Fruit fly (Drosophila melanogaster) whole organism, embryonic: Measurements from ENCODE around the gene PIG-Wb.
A peak's percentile ranks its signal among the peaks of the same experiment; 100 is the strongest.

Experiments
- Abd-B ChIP-seq: fragments of 200-800 bp; sonication (Bioruptor generic); optimal IDR thresholded peaks from 2 replicates; lab custom pipeline; 2018; ENCODE audit warnings: missing biosample characterization, mild to moderate bottlenecking, missing genetic modification characterization, moderate library complexity
- BEAF-32 ChIP-seq: fragments of 200-800 bp; sonication (Bioruptor generic); optimal IDR thresholded peaks from 3 replicates; lab custom pipeline; 2017; ENCODE audit warnings: missing biosample characterization, missing genetic modification characterization, mild to moderate bottlenecking, moderate library complexity, missing genetic modification reagents
- CG11093 ChIP-seq: fragments of 200-800 bp; sonication (Bioruptor generic); IDR thresholded peaks from 3 replicates; pipeline ENCODE4 v1.3.6; 2022; ENCODE audit warnings: missing biosample characterization, missing genetic modification characterization
- CG11504 ChIP-seq: fragments of 200-800 bp; sonication (Bioruptor generic); optimal IDR thresholded peaks from 3 replicates; lab custom pipeline; 2019; ENCODE audit warnings: missing biosample characterization, mild to moderate bottlenecking, missing genetic modification characterization, moderate library complexity
- CG11696 ChIP-seq: fragments of 200-800 bp; sonication (Bioruptor generic); IDR thresholded peaks from 2 replicates; pipeline ENCODE4 v1.3.6; 2022; ENCODE audit warnings: missing biosample characterization, missing genetic modification characterization
- CG13894 ChIP-seq: fragments of 200-800 bp; sonication (Bioruptor generic); optimal IDR thresholded peaks from 3 replicates; lab custom pipeline; 2018; ENCODE audit warnings: missing biosample characterization, mild to moderate bottlenecking, missing genetic modification characterization, moderate library complexity
- CG14050 ChIP-seq: fragments of 200-800 bp; sonication (Bioruptor generic); IDR thresholded peaks from 3 replicates; pipeline ENCODE4 v1.3.6; 2022; ENCODE audit warnings: missing biosample characterization, missing genetic modification characterization
- CG14667 ChIP-seq: fragments of 200-800 bp; sonication (Bioruptor generic); IDR thresholded peaks from 2 replicates; pipeline ENCODE4 v1.3.6; 2022; ENCODE audit warnings: missing biosample characterization, missing genetic modification characterization
- CG18011 ChIP-seq: fragments of 200-800 bp; sonication (Bioruptor generic); optimal IDR thresholded peaks from 2 replicates; lab custom pipeline; 2017; ENCODE audit warnings: missing biosample characterization, missing genetic modification characterization, mild to moderate bottlenecking, moderate library complexity, missing genotype
- CG18599 ChIP-seq: fragments of 200-800 bp; sonication (Bioruptor generic); optimal IDR thresholded peaks from 3 replicates; lab custom pipeline; 2017; ENCODE audit warnings: missing biosample characterization, missing genetic modification characterization, mild to moderate bottlenecking, moderate library complexity, missing genetic modification reagents
- CG33557 ChIP-seq: fragments of 200-800 bp; sonication (Bioruptor generic); optimal IDR thresholded peaks from 2 replicates; lab custom pipeline; 2019; ENCODE audit warnings: missing biosample characterization, mild to moderate bottlenecking, missing genetic modification characterization, moderate library complexity
- CG34376 ChIP-seq: fragments of 200-800 bp; sonication (Bioruptor generic); optimal IDR thresholded peaks from 2 replicates; lab custom pipeline; 2018; ENCODE audit warnings: missing biosample characterization, mild to moderate bottlenecking, missing genetic modification characterization
- CG42726 ChIP-seq: fragments of 200-800 bp; sonication (Bioruptor generic); IDR thresholded peaks from 2 replicates; pipeline ENCODE4 v1.3.6; 2022; ENCODE audit warnings: missing biosample characterization, missing genetic modification characterization; ENCODE audit not compliant: partially characterized antibody
- CG4424 ChIP-seq: fragments of 200-800 bp; sonication (Bioruptor generic); optimal IDR thresholded peaks from 3 replicates; lab custom pipeline; 2016; ENCODE audit warnings: missing biosample characterization, missing genetic modification characterization
- CG5180 ChIP-seq: fragments of 200-800 bp; sonication (Bioruptor generic); optimal IDR thresholded peaks from 3 replicates; lab custom pipeline; 2017; ENCODE audit warnings: missing biosample characterization, missing genetic modification characterization, mild to moderate bottlenecking, moderate library complexity, missing genetic modification reagents
- CG6254 ChIP-seq: fragments of 200-800 bp; sonication (Bioruptor generic); optimal IDR thresholded peaks from 3 replicates; lab custom pipeline; 2017; ENCODE audit warnings: mild to moderate bottlenecking, missing biosample characterization, missing genetic modification reagents, missing genetic modification characterization
- CG6813 ChIP-seq: fragments of 200-800 bp; sonication (Bioruptor generic); optimal IDR thresholded peaks from 2 replicates; lab custom pipeline; 2017; ENCODE audit warnings: missing biosample characterization, missing genetic modification characterization, mild to moderate bottlenecking, moderate library complexity, missing genetic modification reagents
- CG7556 ChIP-seq: fragments of 200-800 bp; sonication (Bioruptor generic); optimal IDR thresholded peaks from 2 replicates; lab custom pipeline; 2017; ENCODE audit warnings: missing biosample characterization, mild to moderate bottlenecking, missing genetic modification characterization
- CG7987 ChIP-seq: fragments of 200-800 bp; sonication (Bioruptor generic); optimal IDR thresholded peaks from 2 replicates; lab custom pipeline; 2018; ENCODE audit warnings: missing biosample characterization, mild to moderate bottlenecking, missing genetic modification characterization, moderate library complexity
- Deaf1 ChIP-seq: fragments of 200-800 bp; optimal IDR thresholded peaks from 3 replicates; lab custom pipeline; 2019; ENCODE audit warnings: missing biosample characterization, mild to moderate bottlenecking, missing genetic modification characterization, moderate library complexity
- Dfd ChIP-seq, 2 experiments: fragments of >200 bp; optimal IDR thresholded peaks; 2 replicates each; lab custom pipeline; 2017; ENCODE audit warnings: missing biosample characterization in 2 of 2, missing genetic modification characterization in 2 of 2
- Fer2 ChIP-seq: fragments of 200-800 bp; sonication (Bioruptor generic); optimal IDR thresholded peaks from 2 replicates; lab custom pipeline; 2018; ENCODE audit warnings: missing biosample characterization, mild to moderate bottlenecking, missing genetic modification characterization, moderate library complexity
- HLHmδ ChIP-seq: fragments of 200-800 bp; sonication (Bioruptor generic); optimal IDR thresholded peaks from 2 replicates; lab custom pipeline; 2018; ENCODE audit warnings: missing biosample characterization, mild to moderate bottlenecking, missing genetic modification characterization, moderate library complexity
- Sox100B ChIP-seq: fragments of 200-800 bp; sonication (Bioruptor generic); optimal IDR thresholded peaks from 3 replicates; lab custom pipeline; 2018; ENCODE audit warnings: missing biosample characterization, mild to moderate bottlenecking, missing genetic modification characterization
- Ssrp ChIP-seq: fragments of 200-800 bp; sonication (Bioruptor generic); optimal IDR thresholded peaks from 2 replicates; lab custom pipeline; 2018; ENCODE audit warnings: missing biosample characterization, mild to moderate bottlenecking, missing genetic modification characterization, moderate library complexity
- ci ChIP-seq: fragments of 200-800 bp; sonication (Bioruptor generic); IDR thresholded peaks from 3 replicates; pipeline ENCODE4 v1.3.6; 2022; ENCODE audit warnings: missing biosample characterization, missing genetic modification characterization
- danr ChIP-seq: fragments of 200-800 bp; sonication (Bioruptor generic); IDR thresholded peaks from 2 replicates; pipeline ENCODE4 v1.3.6; 2022; ENCODE audit warnings: missing biosample characterization, missing genetic modification characterization
- dmrt11E ChIP-seq: fragments of 200-800 bp; sonication (Bioruptor generic); optimal IDR thresholded peaks from 3 replicates; lab custom pipeline; 2018; ENCODE audit warnings: missing biosample characterization, mild to moderate bottlenecking, missing genetic modification characterization, moderate library complexity
- dpn ChIP-seq, 2 experiments: fragments of 200-800 bp; sonication (Bioruptor generic); optimal IDR thresholded peaks; 3 replicates each; lab custom pipeline; 2016; ENCODE audit warnings: missing biosample characterization in 2 of 2, missing genetic modification characterization in 2 of 2
- eve ChIP-seq, 2 experiments: fragments of >200 bp; optimal IDR thresholded peaks; 2 replicates each; lab custom pipeline; 2017; ENCODE audit warnings: missing biosample characterization in 2 of 2, missing genetic modification characterization in 2 of 2
- fd64A ChIP-seq: fragments of 200-800 bp; sonication (Bioruptor generic); optimal IDR thresholded peaks from 3 replicates; lab custom pipeline; 2018; ENCODE audit warnings: missing biosample characterization, mild to moderate bottlenecking, missing genetic modification characterization
- h ChIP-seq: fragments of >200 bp; optimal IDR thresholded peaks from 2 replicates; lab custom pipeline; 2017
- inv ChIP-seq: fragments of 200-800 bp; sonication (Bioruptor generic); IDR thresholded peaks from 2 replicates; pipeline ENCODE4 v1.3.6; 2022; ENCODE audit warnings: missing biosample characterization, missing genetic modification characterization; ENCODE audit not compliant: partially characterized antibody
- kah ChIP-seq: fragments of 200-800 bp; sonication (Bioruptor generic); optimal IDR thresholded peaks from 2 replicates; lab custom pipeline; 2018; ENCODE audit warnings: missing biosample characterization, mild to moderate bottlenecking, missing genetic modification characterization
- lab ChIP-seq: fragments of 200-800 bp; sonication (Bioruptor generic); optimal IDR thresholded peaks from 3 replicates; lab custom pipeline; 2017; ENCODE audit warnings: missing biosample characterization, missing genetic modification characterization, mild to moderate bottlenecking, moderate library complexity, missing genetic modification reagents
- nerfin-2 ChIP-seq: fragments of 200-800 bp; sonication (Bioruptor generic); IDR thresholded peaks from 2 replicates; pipeline ENCODE4 v1.3.6; 2022; ENCODE audit warnings: missing biosample characterization, missing genetic modification characterization; ENCODE audit not compliant: partially characterized antibody
- odd ChIP-seq: fragments of 200-800 bp; sonication (Bioruptor generic); optimal IDR thresholded peaks from 2 replicates; lab custom pipeline; 2017; ENCODE audit warnings: missing biosample characterization, mild to moderate bottlenecking, missing genetic modification characterization
- otp ChIP-seq: fragments of 200-800 bp; sonication (Bioruptor generic); IDR thresholded peaks from 3 replicates; pipeline ENCODE4, ENCODE4 v1.3.6; 2022; ENCODE audit warnings: missing biosample characterization, missing genetic modification characterization
- pum ChIP-seq: fragments of 200-800 bp; sonication (Bioruptor generic); optimal IDR thresholded peaks from 2 replicates; lab custom pipeline; 2016; ENCODE audit warnings: missing biosample characterization, missing genetic modification characterization
- repo ChIP-seq: fragments of 200-800 bp; sonication (Bioruptor generic); optimal IDR thresholded peaks from 2 replicates; lab custom pipeline; 2016; ENCODE audit warnings: missing biosample characterization, missing genetic modification characterization
- row ChIP-seq: fragments of 200-800 bp; sonication (Bioruptor generic); IDR thresholded peaks from 3 replicates; pipeline ENCODE4 v1.3.6; 2022; ENCODE audit warnings: missing biosample characterization, missing genetic modification characterization
- run ChIP-seq: fragments of 200-800 bp; sonication (Bioruptor generic); optimal IDR thresholded peaks from 3 replicates; lab custom pipeline; 2018; ENCODE audit warnings: missing biosample characterization, mild to moderate bottlenecking, missing genetic modification characterization
- sima ChIP-seq: fragments of 200-800 bp; sonication (Bioruptor generic); optimal IDR thresholded peaks from 2 replicates; lab custom pipeline; 2016; ENCODE audit warnings: missing biosample characterization, missing genetic modification characterization
- slbo ChIP-seq: fragments of 200-800 bp; sonication (Bioruptor generic); IDR thresholded peaks from 2 replicates; pipeline ENCODE4 v1.3.6; 2022; ENCODE audit warnings: missing biosample characterization, missing genetic modification characterization
- so ChIP-seq: fragments of 200-800 bp; sonication (Bioruptor generic); IDR thresholded peaks from 3 replicates; pipeline ENCODE4 v1.3.6; 2022; ENCODE audit warnings: missing biosample characterization, missing genetic modification characterization
- trh ChIP-seq: fragments of 200-800 bp; sonication (Bioruptor generic); optimal IDR thresholded peaks from 2 replicates; lab custom pipeline; 2016; ENCODE audit warnings: missing biosample characterization, missing genetic modification characterization
- vvl ChIP-seq: fragments of 200-800 bp; sonication (Bioruptor generic); IDR thresholded peaks from 2 replicates; pipeline ENCODE4 v1.3.6; 2022; ENCODE audit warnings: missing biosample characterization, missing genetic modification characterization
- zen ChIP-seq: fragments of 200-800 bp; sonication (Bioruptor generic); optimal IDR thresholded peaks from 3 replicates; lab custom pipeline; 2018; ENCODE audit warnings: missing biosample characterization, mild to moderate bottlenecking, missing genetic modification characterization, moderate library complexity
- zfh1 ChIP-seq: fragments of 200-800 bp; sonication (Bioruptor generic); IDR thresholded peaks from 3 replicates; pipeline ENCODE4 v1.3.6; 2022; ENCODE audit warnings: missing biosample characterization, missing genetic modification characterization

Gene PIG-Wb

dm6 chr3L:1690727-1691413, 47.0 kb downstream of the PIG-Wb start (continued):
- TF ChIP-seq h, result no peak
- peak; percentile 51 for TF ChIP-seq CG11504 (tag; lab: Kevin White, UChicago)
- no peak for TF ChIP-seq CG14050
- TF ChIP-seq lab (GFP tag; lab: Kevin White, UChicago), result peak; percentile 68
- TF ChIP-seq CG33557 (GFP tag; lab: Kevin White, UChicago), result peak; percentile 9
- TF ChIP-seq CG42726 (GFP tag; lab: Robert Waterston, UW), result no peak
- TF ChIP-seq CG5180 (GFP tag; lab: Kevin White, UChicago), result peak; percentile 39
- peak; percentile 17 for TF ChIP-seq zen (tag; lab: Kevin White, UChicago)
- peak; percentile 36 for TF ChIP-seq Sox100B (GFP tag; lab: Kevin White, UChicago)
- peak; percentile 63; the same call in 1 of the 3 replicates for TF ChIP-seq so (GFP tag; lab: Robert Waterston, UW)
- TF ChIP-seq CG4424 (GFP tag; lab: Kevin White, UChicago), result peak; percentile 57
- TF ChIP-seq row, result peak; percentile 52
- peak; percentile 57 for TF ChIP-seq CG6813 (GFP tag; lab: Kevin White, UChicago)
- TF ChIP-seq CG7987 (GFP tag; lab: Kevin White, UChicago), result peak; percentile 36
- peak; percentile 28; the same call in 1 of the 2 replicates for TF ChIP-seq slbo
- TF ChIP-seq Abd-B (GFP tag; lab: Kevin White, UChicago), result no peak
- TF ChIP-seq CG14667 (GFP tag; lab: Robert Waterston, UW), result peak; percentile 9; the same call in 1 of the 2 replicates
- peak; percentile 69; the same call in 2 of the 3 replicates for TF ChIP-seq otp (GFP tag; lab: Robert Waterston, UW)
- peak; percentile 29 for TF ChIP-seq odd (GFP tag; lab: Kevin White, UChicago)
- TF ChIP-seq danr, result no peak
- TF ChIP-seq pum, result peak; percentile 30
- TF ChIP-seq HLHmδ, result peak; percentile 73
- peak; percentile 26 for TF ChIP-seq Ssrp (tag; lab: Kevin White, UChicago)
- peak; percentile 39 for TF ChIP-seq dmrt11E (tag; lab: Kevin White, UChicago)

dm6 chr3L:1688569-1688968, 49.3 kb downstream of the PIG-Wb start:
- TF ChIP-seq sima (no peak), vvl (GFP tag; lab: Robert Waterston, UW) (no peak), kah (GFP tag; lab: Kevin White, UChicago) (no peak), inv (no peak), ci (GFP tag; lab: Robert Waterston, UW) (0 out of 3 replicates have a peak, but pooled peaks have one; percentile 34), CG11696 (GFP tag; lab: Robert Waterston, UW) (no peak), Fer2 (tag; lab: Kevin White, UChicago) (no peak), CG11504 (tag; lab: Kevin White, UChicago) (peak; percentile 97), BEAF-32 (GFP tag; lab: Kevin White, UChicago) (no peak), fd64A (GFP tag; lab: Kevin White, UChicago) (no peak), zfh1 (0 out of 3 replicates have a peak, but pooled peaks have one; percentile 23), CG18011 (GFP tag; lab: Kevin White, UChicago) (no peak), CG18599 (no peak), slbo (0 out of 2 replicates have a peak, but pooled peaks have one; percentile 14), nerfin-2 (GFP tag; lab: Robert Waterston, UW) (no peak), CG34376 (GFP tag; lab: Kevin White, UChicago) (no peak), eve (GFP tag; optimal IDR thresholded peaks at IDR 0.05; lab: Kevin White, UChicago) (no peak), CG11093 (GFP tag; lab: Robert Waterston, UW) (no peak), Dfd (GFP tag; optimal IDR thresholded peaks at IDR 0.05; lab: Kevin White, UChicago) (no peak), repo (no peak), Deaf1 (tag; lab: Kevin White, UChicago) (peak; percentile 92), dpn (GFP tag; optimal IDR thresholded peaks at IDR 0.05; lab: Kevin White, UChicago) (no peak), run (tag; lab: Kevin White, UChicago) (no peak), CG6254 (GFP tag; lab: Kevin White, UChicago) (no peak), CG7556 (GFP tag; lab: Kevin White, UChicago) (no peak), CG13894 (tag; lab: Kevin White, UChicago) (peak; percentile 54), trh (no peak)
